Worm (Caenorhabditis elegans) whole organism, L1 larva: ENCODE measurements around the gene srv-9.

Experiments
- C04F5.9 ChIP-seq: sonication (generic microtip); optimal IDR thresholded peaks from 2 replicates; lab custom pipeline; 2016; ENCODE audit warnings: missing genetic modification characterization, missing compliant biosample characterization
- C16A3.4 ChIP-seq: fragments of 150-350 bp; optimal IDR thresholded peaks from 2 replicates; lab custom pipeline; 2014; ENCODE audit warnings: missing biosample characterization, missing genetic modification characterization
- C34B4.2 ChIP-seq: sonication (generic microtip); optimal IDR thresholded peaks from 2 replicates; lab custom pipeline; 2017; ENCODE audit warnings: mild to moderate bottlenecking, missing genetic modification characterization, missing compliant biosample characterization
- ama-1 ChIP-seq: fragments of 150-350 bp; optimal IDR thresholded peaks from 2 replicates; lab custom pipeline; 2014
- blmp-1 ChIP-seq: fragments of 150-350 bp; optimal IDR thresholded peaks from 2 replicates; lab custom pipeline; 2014; ENCODE audit warnings: missing biosample characterization, missing genetic modification characterization
- ceh-82 ChIP-seq, 3 experiments: fragments of 150-350 bp in 1 of 3; sonication (generic microtip) in 2 of 3; optimal IDR thresholded peaks; 2 replicates each; lab custom pipeline; 2014 to 2017; ENCODE audit warnings: missing biosample characterization in 3 of 3, missing genetic modification characterization in 3 of 3
- dpl-1 ChIP-seq, 3 experiments: fragments of 150-350 bp in 2 of 3; sonication (generic microtip) in 1 of 3; optimal IDR thresholded peaks; 2 replicates each; lab custom pipeline; 2014 to 2017; ENCODE audit warnings: missing biosample characterization in 3 of 3, missing genetic modification characterization in 3 of 3, missing genetic modification reagents in 3 of 3
- egl-13 ChIP-seq: sonication (generic microtip); optimal IDR thresholded peaks from 2 replicates; lab custom pipeline; 2016; ENCODE audit warnings: missing genotype, missing genetic modification reagents, missing genetic modification characterization, missing compliant biosample characterization
- egl-27 ChIP-seq, 2 experiments: fragments of 150-350 bp in 1 of 2; sonication (generic microtip); optimal IDR thresholded peaks; 3 replicates each; lab custom pipeline; 2017 to 2018; ENCODE audit warnings: missing biosample characterization in 2 of 2, missing genetic modification characterization in 2 of 2, missing genetic modification reagents in 2 of 2
- elt-2 ChIP-seq: sonication (generic microtip); optimal IDR thresholded peaks from 2 replicates; lab custom pipeline; 2016; ENCODE audit warnings: missing genetic modification characterization, mild to moderate bottlenecking, inconsistent platforms, missing compliant biosample characterization, missing genetic modification reagents
- elt-3 ChIP-seq, 6 experiments: fragments of 150-350 bp in 1 of 6; sonication (generic microtip); optimal IDR thresholded peaks; 2 replicates each; lab custom pipeline; 2017 to 2018; ENCODE audit warnings: missing biosample characterization in 6 of 6, missing genetic modification characterization in 6 of 6, inconsistent platforms in 1 of 6
- ets-5 ChIP-seq: fragments of 200-800 bp; sonication (Bioruptor generic); IDR thresholded peaks from 2 replicates; pipeline ENCODE4 v1.3.6; 2022; ENCODE audit warnings: missing genetic modification characterization, missing compliant biosample characterization
- fkh-8 ChIP-seq: sonication (generic microtip); optimal IDR thresholded peaks from 2 replicates; lab custom pipeline; 2016; ENCODE audit warnings: mild to moderate bottlenecking, missing genetic modification characterization, missing compliant biosample characterization
- grh-1 ChIP-seq: fragments of 200-800 bp; sonication (Bioruptor generic); IDR thresholded peaks from 2 replicates; pipeline ENCODE4 v1.3.6; 2022; ENCODE audit warnings: missing genetic modification reagents, missing genetic modification characterization, missing compliant biosample characterization
- hlh-17 ChIP-seq: fragments of 200-800 bp; sonication (Bioruptor generic); optimal IDR thresholded peaks from 2 replicates; lab custom pipeline; 2018; ENCODE audit warnings: missing genetic modification characterization, mild to moderate bottlenecking, missing compliant biosample characterization, moderate library complexity, borderline replicate concordance
- hlh-4 ChIP-seq: sonication (generic microtip); optimal IDR thresholded peaks from 2 replicates; lab custom pipeline; 2016; ENCODE audit warnings: mild to moderate bottlenecking, missing genetic modification characterization, missing compliant biosample characterization
- hpl-2 ChIP-seq: fragments of 150-350 bp; optimal IDR thresholded peaks from 2 replicates; lab custom pipeline; 2014; ENCODE audit warnings: missing biosample characterization, missing genetic modification reagents, missing genetic modification characterization
- irx-1 ChIP-seq: sonication (generic microtip); optimal IDR thresholded peaks from 2 replicates; lab custom pipeline; 2016; ENCODE audit warnings: missing genetic modification characterization, missing compliant biosample characterization
- isw-1 ChIP-seq: fragments of 200-800 bp; sonication (Bioruptor generic); IDR thresholded peaks from 2 replicates; pipeline ENCODE4 v1.3.6; 2022; ENCODE audit warnings: missing genetic modification characterization, missing compliant biosample characterization
- lin-14 ChIP-seq: fragments of 200-800 bp; sonication (Bioruptor generic); optimal IDR thresholded peaks from 2 replicates; lab custom pipeline; 2018; ENCODE audit warnings: mild to moderate bottlenecking, missing genetic modification characterization, moderate library complexity, missing compliant biosample characterization
- lin-35 ChIP-seq, 2 experiments: fragments of 150-350 bp; optimal IDR thresholded peaks; 2 replicates each; lab custom pipeline; 2014; ENCODE audit warnings: missing biosample characterization in 2 of 2, missing genetic modification characterization in 2 of 2, missing genetic modification reagents in 2 of 2
- lin-39 ChIP-seq: fragments of 150-350 bp; optimal IDR thresholded peaks from 2 replicates; lab custom pipeline; 2014; ENCODE audit warnings: missing biosample characterization, missing genetic modification reagents, missing genetic modification characterization
- lir-3 ChIP-seq: sonication (generic microtip); optimal IDR thresholded peaks from 2 replicates; lab custom pipeline; 2016; ENCODE audit warnings: mild to moderate bottlenecking, missing genetic modification characterization, moderate library complexity, missing compliant biosample characterization; ENCODE audit not compliant: poor library complexity
- lsy-2 ChIP-seq, 2 experiments: fragments of 150-350 bp; optimal IDR thresholded peaks; 2 replicates each; lab custom pipeline; 2014; ENCODE audit warnings: missing biosample characterization in 2 of 2, missing genetic modification characterization in 2 of 2
- mep-1 ChIP-seq: fragments of 150-350 bp; optimal IDR thresholded peaks from 2 replicates; lab custom pipeline; 2014; ENCODE audit warnings: missing biosample characterization, missing genetic modification characterization
- nhr-19 ChIP-seq: fragments of 200-800 bp; sonication (Bioruptor generic); conservative IDR thresholded peaks from 2 replicates; pipeline ENCODE4 v1.3.6; 2022; ENCODE audit warnings: missing genetic modification characterization, missing compliant biosample characterization
- nhr-237 ChIP-seq: fragments of 150-350 bp; optimal IDR thresholded peaks from 2 replicates; lab custom pipeline; 2014; ENCODE audit warnings: missing biosample characterization, missing genetic modification characterization
- nhr-47 ChIP-seq: sonication (generic microtip); optimal IDR thresholded peaks from 2 replicates; lab custom pipeline; 2016; ENCODE audit warnings: mild to moderate bottlenecking, missing genetic modification characterization, moderate library complexity, missing compliant biosample characterization
- nhr-71 ChIP-seq: sonication (generic microtip); optimal IDR thresholded peaks from 2 replicates; lab custom pipeline; 2016; ENCODE audit warnings: mild to moderate bottlenecking, missing genetic modification characterization, moderate library complexity, missing compliant biosample characterization
- nhr-76 ChIP-seq: sonication (generic microtip); optimal IDR thresholded peaks from 2 replicates; lab custom pipeline; 2017; ENCODE audit warnings: missing biosample characterization, missing genetic modification characterization
- nhr-77 ChIP-seq: fragments of 150-350 bp; optimal IDR thresholded peaks from 2 replicates; lab custom pipeline; 2014; ENCODE audit warnings: missing biosample characterization, missing genetic modification characterization
- nhr-84 ChIP-seq: sonication (generic microtip); optimal IDR thresholded peaks from 2 replicates; lab custom pipeline; 2017; ENCODE audit warnings: missing biosample characterization, missing genetic modification characterization
- nhr-85 ChIP-seq: sonication (generic microtip); peaks from one replicate; lab custom pipeline; 2016; ENCODE audit warnings: missing genetic modification characterization, inconsistent platforms, missing compliant biosample characterization
- nhr-90 ChIP-seq: sonication (generic microtip); optimal IDR thresholded peaks from 2 replicates; lab custom pipeline; 2016; ENCODE audit warnings: mild to moderate bottlenecking, missing genetic modification characterization, missing compliant biosample characterization; ENCODE audit not compliant: poor library complexity
- pax-3 ChIP-seq: fragments of 200-800 bp; sonication (Bioruptor generic); optimal IDR thresholded peaks from 2 replicates; lab custom pipeline; 2018; ENCODE audit warnings: mild to moderate bottlenecking, missing genetic modification characterization, moderate library complexity, missing compliant biosample characterization
- pqm-1 ChIP-seq: sonication (generic microtip); optimal IDR thresholded peaks from 3 replicates; lab custom pipeline; 2017; ENCODE audit warnings: missing biosample characterization, missing genetic modification characterization
- rnt-1 ChIP-seq: sonication (generic microtip); optimal IDR thresholded peaks from 2 replicates; lab custom pipeline; 2016; ENCODE audit warnings: mild to moderate bottlenecking, missing genetic modification characterization, moderate library complexity, missing compliant biosample characterization
- skn-1 ChIP-seq: fragments of 150-350 bp; optimal IDR thresholded peaks from 2 replicates; lab custom pipeline; 2014; ENCODE audit warnings: missing biosample characterization, missing genetic modification characterization
- snu-23 ChIP-seq: sonication (generic microtip); optimal IDR thresholded peaks from 2 replicates; lab custom pipeline; 2016; ENCODE audit warnings: missing genetic modification characterization, missing compliant biosample characterization
- sox-4 ChIP-seq: sonication (generic microtip); optimal IDR thresholded peaks from 2 replicates; lab custom pipeline; 2016; ENCODE audit warnings: missing genetic modification characterization, missing compliant biosample characterization
- sptf-1 ChIP-seq: fragments of 150-350 bp; optimal IDR thresholded peaks from 2 replicates; lab custom pipeline; 2014; ENCODE audit warnings: missing biosample characterization, missing genetic modification characterization
- tbx-2 ChIP-seq: sonication (generic microtip); optimal IDR thresholded peaks from 2 replicates; lab custom pipeline; 2016; ENCODE audit warnings: missing genetic modification characterization, missing compliant biosample characterization
- tlp-1 ChIP-seq: fragments of 150-350 bp; optimal IDR thresholded peaks from 2 replicates; lab custom pipeline; 2014; ENCODE audit warnings: missing biosample characterization, missing genetic modification characterization
- unc-130 ChIP-seq: fragments of 150-350 bp; optimal IDR thresholded peaks from 2 replicates; lab custom pipeline; 2017; ENCODE audit warnings: missing biosample characterization, missing genetic modification characterization, inconsistent platforms
- unc-62 ChIP-seq: fragments of 150-350 bp; optimal IDR thresholded peaks from 2 replicates; lab custom pipeline; 2014; ENCODE audit warnings: missing biosample characterization, missing genetic modification reagents, missing genetic modification characterization
- unc-86 ChIP-seq: sonication (generic microtip); optimal IDR thresholded peaks from 2 replicates; lab custom pipeline; 2016; ENCODE audit warnings: missing genetic modification characterization, missing compliant biosample characterization
- xbp-1 ChIP-seq: sonication (generic microtip); optimal IDR thresholded peaks from 2 replicates; lab custom pipeline; 2016; ENCODE audit warnings: missing genetic modification characterization, missing compliant biosample characterization
- zip-4 ChIP-seq: fragments of 200-800 bp; sonication (Bioruptor generic); optimal IDR thresholded peaks from 2 replicates; lab custom pipeline; 2018; ENCODE audit warnings: mild to moderate bottlenecking, missing genetic modification characterization, moderate library complexity, missing compliant biosample characterization

The srv-9 gene

DNA sequence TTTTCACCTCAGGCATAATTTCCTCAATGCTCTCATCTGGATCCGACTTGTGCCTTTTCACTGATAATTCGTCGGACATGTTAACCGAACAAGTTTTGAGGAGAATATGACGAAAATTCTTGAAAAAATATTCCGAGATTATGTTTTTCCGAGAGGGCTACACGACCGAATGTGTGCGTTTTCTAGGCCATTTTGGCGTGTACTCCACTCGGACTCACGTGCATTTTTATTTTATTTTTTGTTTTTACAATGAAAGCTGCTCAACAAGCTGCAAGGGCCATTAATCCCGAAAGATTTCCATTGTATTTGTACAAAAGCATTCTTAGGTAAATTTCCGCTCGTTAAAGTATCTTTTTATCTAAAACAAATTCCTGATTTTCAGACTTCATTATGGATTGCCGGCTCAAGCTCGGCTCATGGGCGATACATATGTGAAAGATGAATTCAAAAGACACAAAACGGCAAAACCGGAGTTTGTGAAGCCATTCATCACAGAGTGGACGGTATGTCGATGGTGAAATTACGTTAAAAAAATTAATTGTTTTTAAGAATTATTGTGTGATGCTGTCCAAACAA is 45.3 kb upstream of the srv-9 start, which contains the start of the genes F25H9.6 and F25H9.7 (continued):
- TF ChIP-seq lsy-2 (tag; optimal IDR thresholded peaks at IDR 0.05; lab: Kevin White, UChicago): peak; percentile 79 to 87
- no peak for TF ChIP-seq nhr-84 (tag; lab: Kevin White, UChicago)
- TF ChIP-seq nhr-71: peak; percentile 96
- no peak for TF ChIP-seq tlp-1 (tag; lab: Kevin White, UChicago)
- peak in 3 of 6 experiments; percentile 15 to 77 (median 54) for TF ChIP-seq elt-3 (tag; optimal IDR thresholded peaks at IDR 0.05; lab: Kevin White, UChicago)
- no peak for TF ChIP-seq nhr-237 (tag; lab: Kevin White, UChicago)
- no peak for TF ChIP-seq unc-62 (GFP tag; lab: Kevin White, UChicago)
- TF ChIP-seq, all 84 proteins: peak for 67

DNA sequence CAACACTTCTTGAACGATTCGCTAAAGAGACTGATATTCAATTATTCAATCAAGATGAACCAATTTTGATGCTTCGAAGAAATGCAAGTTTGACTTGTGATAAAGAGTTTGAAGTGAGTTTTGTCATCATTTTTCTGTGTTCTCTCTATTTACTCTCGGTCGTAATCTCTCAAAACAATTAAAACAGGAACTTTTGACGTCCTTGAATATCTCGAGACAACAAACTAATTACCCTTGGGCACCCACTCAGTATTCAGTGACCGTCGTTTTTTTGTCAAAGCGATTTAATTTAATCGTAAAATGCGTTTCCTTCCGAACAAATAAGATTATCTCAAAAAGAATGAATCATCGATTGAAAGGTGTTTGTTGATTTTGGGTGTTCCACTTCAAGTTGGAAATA is 41.2 kb upstream of the srv-9 start:
- TF ChIP-seq nhr-85 (tag; lab: Kevin White, UChicago) (peak; percentile 67), skn-1 (tag; lab: Kevin White, UChicago) (peak; percentile 73), snu-23 (peak; percentile 4), lsy-2 (tag; optimal IDR thresholded peaks at IDR 0.05; lab: Kevin White, UChicago) (peak in 1 of 2 experiments; percentile 8), elt-3 (tag; optimal IDR thresholded peaks at IDR 0.05; lab: Kevin White, UChicago) (peak in 1 of 6 experiments; percentile 1), unc-130 (no peak), C04F5.9 (tag; lab: Kevin White, UChicago) (no peak), nhr-47 (tag; lab: Kevin White, UChicago) (no peak), nhr-19 (GFP tag; lab: Robert Waterston, UW) (no peak), hlh-17 (GFP tag; lab: Kevin White, UChicago) (no peak), isw-1 (GFP tag; lab: Robert Waterston, UW) (no peak), nhr-84 (tag; lab: Kevin White, UChicago) (no peak), irx-1 (no peak), nhr-71 (peak; percentile 20), xbp-1 (tag; lab: Kevin White, UChicago) (no peak), lin-35 (GFP tag; optimal IDR thresholded peaks at IDR 0.05; lab: Kevin White, UChicago) (no peak), lin-14 (GFP tag; lab: Kevin White, UChicago) (peak; percentile 65), blmp-1 (tag; lab: Kevin White, UChicago) (peak; percentile 35), egl-13 (tag; lab: Kevin White, UChicago) (no peak), ama-1 (lab: Kevin White, UChicago) (no peak), fkh-8 (no peak), rnt-1 (tag; lab: Kevin White, UChicago) (peak; percentile 1), nhr-76 (tag; lab: Kevin White, UChicago) (no peak), sox-4 (tag; lab: Kevin White, UChicago) (no peak), lin-39 (tag; lab: Kevin White, UChicago) (no peak), ets-5 (GFP tag; lab: Robert Waterston, UW) (no peak), tbx-2 (tag; lab: Kevin White, UChicago) (no peak), dpl-1 (GFP tag; optimal IDR thresholded peaks at IDR 0.05; lab: Kevin White, UChicago) (peak in 1 of 3 experiments; percentile 1), grh-1 (GFP tag; lab: Robert Waterston, UW) (no peak), hpl-2 (no peak), ceh-82 (tag; optimal IDR thresholded peaks at IDR 0.05; lab: Kevin White, UChicago) (no peak)

DNA sequence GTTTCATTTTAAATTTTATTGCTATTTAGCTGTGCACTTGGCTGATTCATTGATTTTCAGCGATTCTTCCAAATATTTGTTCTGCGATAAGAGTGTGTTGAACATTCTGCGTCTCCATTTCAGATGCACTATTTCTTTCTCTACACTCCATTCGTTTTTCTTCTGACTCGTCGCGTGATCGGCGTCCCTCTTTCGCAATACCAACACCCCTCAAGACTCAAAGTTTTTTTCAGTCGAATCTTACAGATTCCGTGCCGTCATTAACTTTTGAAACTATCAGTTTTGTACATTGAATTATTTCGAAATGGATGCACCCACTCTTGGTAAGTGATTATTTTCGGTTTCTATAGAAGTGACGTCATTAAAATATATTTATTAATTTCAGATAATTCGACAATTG is 40.0 kb upstream of the srv-9 start, which contains the start of gene frm-10:
Gene frm-10, plus strand, starts transcription at position 234 of the 400 bp plus-strand sequence.
- TF ChIP-seq zip-4: peak; percentile 96
- TF ChIP-seq elt-2 (tag; lab: Kevin White, UChicago): peak; percentile 88
- TF ChIP-seq mep-1 (tag; lab: Kevin White, UChicago): peak; percentile 54
- TF ChIP-seq sptf-1 (tag; lab: Kevin White, UChicago): no peak
- peak; percentile 26 for TF ChIP-seq unc-86 (tag; lab: Kevin White, UChicago)
- peak; percentile 58 for TF ChIP-seq pax-3 (tag; lab: Kevin White, UChicago)
- no peak for TF ChIP-seq C34B4.2 (tag; lab: Kevin White, UChicago)
- TF ChIP-seq lir-3 (tag; lab: Kevin White, UChicago): peak; percentile 30
- peak; percentile 39 for TF ChIP-seq nhr-19 (GFP tag; lab: Robert Waterston, UW)
- TF ChIP-seq pqm-1: peak; percentile 98
- peak in 2 of 6 experiments; percentile 33 to 45 for TF ChIP-seq elt-3 (tag; optimal IDR thresholded peaks at IDR 0.05; lab: Kevin White, UChicago)
- no peak for TF ChIP-seq hlh-4 (tag; lab: Kevin White, UChicago)
- TF ChIP-seq nhr-85 (tag; lab: Kevin White, UChicago): peak; percentile 70
- TF ChIP-seq egl-27 (tag; optimal IDR thresholded peaks at IDR 0.05; lab: Kevin White, UChicago): no peak
- peak; percentile 75 for TF ChIP-seq snu-23
- peak; percentile 10 for TF ChIP-seq C16A3.4 (tag; lab: Kevin White, UChicago)
- TF ChIP-seq skn-1 (tag; lab: Kevin White, UChicago): peak; percentile 79
- TF ChIP-seq unc-130: no peak
- TF ChIP-seq nhr-77 (tag; lab: Kevin White, UChicago): peak; percentile 44
- TF ChIP-seq nhr-90 (tag; lab: Kevin White, UChicago): peak; percentile 22
